Fruit fly (Drosophila melanogaster): ENCODE results near the gene CG33773.

The CG33773 gene

DNA sequence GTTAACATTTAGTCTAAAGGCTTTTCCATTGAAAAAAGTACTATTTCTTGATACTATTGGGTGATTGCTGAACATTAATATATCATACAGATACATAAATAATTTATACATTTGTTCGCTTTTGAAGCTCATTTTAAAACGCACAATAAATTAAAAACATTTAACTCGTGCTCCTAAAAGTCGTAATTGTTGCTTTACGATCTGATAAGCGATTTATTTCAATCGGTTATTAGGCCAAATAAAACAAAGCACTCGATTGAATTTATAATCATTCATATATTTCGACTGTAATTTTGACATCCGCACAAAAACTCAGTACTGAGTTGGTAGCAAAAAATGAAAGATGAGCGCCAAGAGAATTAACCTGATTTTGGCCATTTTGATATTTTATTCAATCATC lies at the start of gene CG33773:
CG33773 (plus strand) TSS at position 301 of the 400 bp plus-strand sequence.
- TF ChIP-seq CG8301 (tag; optimal IDR thresholded peaks at IDR 0.05): no peak
- TF ChIP-seq Ets98B (GFP tag; IDR thresholded peaks at IDR 0.05): no peak
- TF ChIP-seq Pif1A (GFP tag; optimal IDR thresholded peaks at IDR 0.05): no peak
- no peak for TF ChIP-seq CG4496 (GFP tag; IDR thresholded peaks at IDR 0.05)
- no peak for TF ChIP-seq CG10348 (GFP tag; IDR thresholded peaks at IDR 0.05)
- TF ChIP-seq EcR (GFP tag; optimal IDR thresholded peaks at IDR 0.05): no peak
- TF ChIP-seq Snoo (tag; optimal IDR thresholded peaks at IDR 0.05): no peak
- TF ChIP-seq CG17806 (tag; optimal IDR thresholded peaks at IDR 0.05): no peak
- TF ChIP-seq CG32121 (GFP tag; IDR thresholded peaks at IDR 0.05): no peak
- TF ChIP-seq CG8159 (tag; optimal IDR thresholded peaks at IDR 0.05): no peak
- no peak for TF ChIP-seq CG15710 (tag; optimal IDR thresholded peaks at IDR 0.05)
- TF ChIP-seq gl (tag; optimal IDR thresholded peaks at IDR 0.05): no peak
- no peak for TF ChIP-seq Pif1B (GFP tag; optimal IDR thresholded peaks at IDR 0.05)
- no peak for TF ChIP-seq CG34367 (tag; optimal IDR thresholded peaks at IDR 0.05)
- no peak for TF ChIP-seq rn (GFP tag; IDR thresholded peaks at IDR 0.05)
- TF ChIP-seq D1 (tag; optimal IDR thresholded peaks at IDR 0.05): no peak
- TF ChIP-seq CG14655 (GFP tag; optimal IDR thresholded peaks at IDR 0.05): no peak
- no peak for TF ChIP-seq fd96Ca (GFP tag; IDR thresholded peaks at IDR 0.05)
- no peak for TF ChIP-seq CG12605 (GFP tag; IDR thresholded peaks at IDR 0.05)

DNA sequence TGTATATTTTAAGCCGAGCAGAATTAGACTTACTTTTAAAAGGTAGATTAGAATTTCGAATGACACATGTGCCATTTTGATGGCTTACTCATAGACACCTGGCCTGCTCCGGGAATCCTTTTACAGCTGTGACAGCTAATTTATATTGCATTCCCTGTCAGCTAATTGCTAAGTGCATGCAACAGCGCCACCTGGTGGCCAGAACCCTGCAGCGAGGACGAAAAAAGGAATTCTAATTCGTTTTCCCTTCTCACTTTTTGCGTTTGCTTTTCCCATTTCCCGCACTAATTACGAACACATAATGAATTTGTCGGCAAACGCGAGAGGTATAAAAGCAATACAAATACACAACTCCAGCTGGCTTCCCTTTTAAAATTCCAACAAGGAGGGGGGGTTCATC lies 45.2 kb upstream of the CG33773 start, which contains the start of gene CG31008:
CG31008 (minus strand) TSS at position 59 of the 400 bp plus-strand sequence.
- TF ChIP-seq CG14655 (GFP tag; optimal IDR thresholded peaks at IDR 0.05): no peak
- no peak for TF ChIP-seq CG9948 (tag; optimal IDR thresholded peaks at IDR 0.05)
- TF ChIP-seq Snoo (tag; optimal IDR thresholded peaks at IDR 0.05): no peak
- TF ChIP-seq D1 (tag; optimal IDR thresholded peaks at IDR 0.05): no peak
- no peak for TF ChIP-seq CG34367 (tag; optimal IDR thresholded peaks at IDR 0.05)

DNA sequence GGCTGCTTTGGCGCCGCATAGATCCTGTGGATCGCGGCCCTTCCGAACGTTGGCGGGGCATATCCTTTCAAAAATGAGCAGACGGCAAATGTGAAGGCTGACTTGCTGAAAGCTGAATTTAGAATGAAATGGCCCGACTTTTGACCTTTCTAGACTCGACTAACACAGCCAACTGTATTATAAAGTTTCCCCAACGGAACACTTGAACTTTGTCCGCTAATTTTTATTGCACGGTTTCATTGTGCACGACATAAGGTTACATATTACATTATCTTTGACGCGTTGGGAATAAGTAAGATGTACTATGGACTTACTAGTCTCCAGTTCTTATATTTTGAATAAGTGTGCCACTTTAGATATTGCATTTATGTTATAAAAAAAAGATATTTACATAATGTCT lies 42.8 kb upstream of the CG33773 start, which contains the start of gene CG31007:
CG31007 (minus strand) TSS at position 101 of the 400 bp plus-strand sequence.
- TF ChIP-seq CG8301 (tag; optimal IDR thresholded peaks at IDR 0.05) (no peak), CG10348 (GFP tag; IDR thresholded peaks at IDR 0.05) (no peak), Pif1A (GFP tag; optimal IDR thresholded peaks at IDR 0.05) (no peak), gl (tag; optimal IDR thresholded peaks at IDR 0.05) (no peak), CG9948 (tag; optimal IDR thresholded peaks at IDR 0.05) (no peak), EcR (GFP tag; optimal IDR thresholded peaks at IDR 0.05) (no peak)

DNA sequence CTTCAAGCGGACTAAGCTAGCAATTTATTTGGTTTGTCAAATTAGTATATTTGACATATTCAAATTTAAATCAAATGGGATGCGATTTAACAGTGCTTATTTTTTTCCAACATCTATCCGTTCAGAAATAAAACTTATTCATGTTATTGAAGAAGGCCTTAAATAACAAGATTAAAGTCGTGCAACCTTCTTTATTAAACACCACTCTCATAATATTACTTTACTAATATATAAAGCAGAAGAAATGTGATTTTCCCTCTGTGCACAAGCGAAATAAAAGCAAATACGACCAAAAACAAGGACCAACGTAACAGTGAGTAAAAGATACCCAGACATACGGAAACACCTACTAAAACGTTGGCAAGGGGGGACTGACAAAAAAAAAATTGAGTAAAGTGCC lies 28.5 kb upstream of the CG33773 start:
- TF ChIP-seq Pif1A (GFP tag; optimal IDR thresholded peaks at IDR 0.05): no peak
- no peak for TF ChIP-seq CG8301 (tag; optimal IDR thresholded peaks at IDR 0.05)
- no peak for TF ChIP-seq D1 (tag; optimal IDR thresholded peaks at IDR 0.05)
- no peak for TF ChIP-seq CG32121 (GFP tag; IDR thresholded peaks at IDR 0.05)
- no peak for TF ChIP-seq Snoo (tag; optimal IDR thresholded peaks at IDR 0.05)
- no peak for TF ChIP-seq EcR (GFP tag; optimal IDR thresholded peaks at IDR 0.05)
- TF ChIP-seq CG12605 (GFP tag; IDR thresholded peaks at IDR 0.05): no peak
- no peak for TF ChIP-seq gl (tag; optimal IDR thresholded peaks at IDR 0.05)
- no peak for TF ChIP-seq CG9948 (tag; optimal IDR thresholded peaks at IDR 0.05)
- no peak for TF ChIP-seq CG17806 (tag; optimal IDR thresholded peaks at IDR 0.05)
- no peak for TF ChIP-seq CG8159 (tag; optimal IDR thresholded peaks at IDR 0.05)
- no peak for TF ChIP-seq CG13204 (GFP tag; optimal IDR thresholded peaks at IDR 0.05)
- TF ChIP-seq CG14655 (GFP tag; optimal IDR thresholded peaks at IDR 0.05): no peak

DNA sequence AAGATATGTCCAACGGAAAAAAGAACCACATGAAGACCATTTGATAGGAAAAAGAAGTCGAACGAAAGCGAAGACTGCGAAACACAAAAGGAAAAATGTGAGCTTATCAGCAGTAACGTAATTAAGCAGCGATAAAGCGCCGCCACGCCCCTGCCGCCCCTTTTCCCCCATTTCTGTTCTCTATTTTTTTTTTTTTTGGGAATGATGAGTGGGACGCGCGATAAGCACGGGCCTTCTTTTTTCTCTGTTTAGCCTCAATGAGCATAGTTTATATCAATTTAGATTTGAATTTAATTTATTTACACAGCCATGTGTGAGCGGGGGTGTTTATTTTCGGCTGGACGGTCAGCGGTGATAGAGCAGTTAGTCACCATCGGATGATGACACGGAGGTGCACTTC lies 25.1 kb upstream of the CG33773 start:
- no peak for TF ChIP-seq CG14655 (GFP tag; optimal IDR thresholded peaks at IDR 0.05)
- no peak for TF ChIP-seq Ets98B (GFP tag; IDR thresholded peaks at IDR 0.05)

DNA sequence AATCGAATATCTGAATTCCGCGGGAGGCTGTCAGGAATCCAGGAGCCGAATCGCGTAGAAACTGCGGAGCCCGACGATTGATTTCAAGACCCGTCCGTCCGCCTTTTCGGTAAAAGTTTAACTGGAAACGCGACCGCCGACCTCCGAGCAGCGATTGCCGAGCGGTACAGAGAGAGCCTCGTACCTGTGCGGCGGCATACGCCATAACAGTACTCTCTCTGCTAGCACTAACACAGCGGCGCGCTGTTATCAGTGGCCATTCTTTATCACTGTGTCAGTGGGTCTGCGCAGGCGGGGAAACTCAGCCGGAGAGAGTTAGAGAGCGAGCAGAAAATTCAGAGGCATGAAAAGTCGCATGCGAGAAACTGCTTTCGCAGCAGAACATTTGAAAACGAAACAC lies 18.4 kb upstream of the CG33773 start, which contains the start of gene 5-HT7:
5-HT7 (minus strand) TSS at position 161 of the 400 bp plus-strand sequence.
- TF ChIP-seq CG13204 (GFP tag; optimal IDR thresholded peaks at IDR 0.05) (peak; percentile 63), CG12605 (GFP tag; IDR thresholded peaks at IDR 0.05) (no peak)

DNA sequence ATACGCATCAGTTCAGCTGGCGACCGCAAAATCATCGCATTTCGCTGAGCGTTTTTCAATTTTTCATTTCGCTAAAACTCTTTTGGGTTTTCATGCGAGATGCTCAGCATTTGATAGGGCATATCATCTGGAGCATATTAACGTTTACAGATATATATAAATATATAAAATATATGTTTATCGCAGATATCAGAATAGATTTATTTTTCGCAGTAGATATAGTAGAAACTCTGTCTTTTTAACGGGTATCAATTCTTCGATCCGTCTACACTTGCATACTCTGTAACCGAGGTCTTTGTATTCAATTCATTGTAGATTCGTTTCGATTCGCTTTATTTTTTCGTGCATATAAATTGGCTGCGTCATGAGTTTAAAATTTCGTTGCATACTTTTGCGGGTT lies 15.5 kb upstream of the CG33773 start:
- TF ChIP-seq CG4496 (GFP tag; IDR thresholded peaks at IDR 0.05): no peak; the same call in 2 of the 3 replicates
- no peak for TF ChIP-seq CG12605 (GFP tag; IDR thresholded peaks at IDR 0.05)
- TF ChIP-seq CG32121 (GFP tag; IDR thresholded peaks at IDR 0.05): no peak
- TF ChIP-seq gl (tag; optimal IDR thresholded peaks at IDR 0.05): no peak
- TF ChIP-seq CG13204 (GFP tag; optimal IDR thresholded peaks at IDR 0.05): no peak
- no peak for TF ChIP-seq CG34367 (tag; optimal IDR thresholded peaks at IDR 0.05)
- TF ChIP-seq CG10348 (GFP tag; IDR thresholded peaks at IDR 0.05): no peak
- no peak for TF ChIP-seq CG14655 (GFP tag; optimal IDR thresholded peaks at IDR 0.05)
- no peak for TF ChIP-seq rn (GFP tag; IDR thresholded peaks at IDR 0.05)
- TF ChIP-seq CG9948 (tag; optimal IDR thresholded peaks at IDR 0.05): no peak

DNA sequence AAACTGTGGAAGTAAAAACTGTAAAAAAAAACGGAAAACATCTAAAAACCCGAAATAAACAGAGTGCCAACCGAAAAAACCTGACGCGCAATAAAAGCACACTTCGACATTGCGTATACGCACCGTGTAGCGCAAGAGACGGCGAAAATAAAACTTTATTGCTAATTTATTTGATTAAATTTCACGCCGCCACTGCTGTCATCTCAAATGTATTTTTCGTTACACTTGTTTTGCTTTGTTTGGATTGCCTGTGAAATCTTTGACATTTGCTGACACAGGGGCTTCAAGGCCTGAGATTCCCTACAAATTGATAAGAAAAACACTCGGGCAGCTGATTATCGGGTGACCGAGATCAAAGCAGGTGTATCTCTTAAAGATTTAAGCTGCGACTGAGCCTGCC lies 14.4 kb upstream of the CG33773 start:
- no peak for TF ChIP-seq CG4496 (GFP tag; IDR thresholded peaks at IDR 0.05)
- TF ChIP-seq CG14655 (GFP tag; optimal IDR thresholded peaks at IDR 0.05): no peak
- TF ChIP-seq Snoo (tag; optimal IDR thresholded peaks at IDR 0.05): no peak
- TF ChIP-seq CG34367 (tag; optimal IDR thresholded peaks at IDR 0.05): no peak
